Worm (Caenorhabditis elegans): ENCODE measurements around the gene mec-10.

Gene mec-10

DNA sequence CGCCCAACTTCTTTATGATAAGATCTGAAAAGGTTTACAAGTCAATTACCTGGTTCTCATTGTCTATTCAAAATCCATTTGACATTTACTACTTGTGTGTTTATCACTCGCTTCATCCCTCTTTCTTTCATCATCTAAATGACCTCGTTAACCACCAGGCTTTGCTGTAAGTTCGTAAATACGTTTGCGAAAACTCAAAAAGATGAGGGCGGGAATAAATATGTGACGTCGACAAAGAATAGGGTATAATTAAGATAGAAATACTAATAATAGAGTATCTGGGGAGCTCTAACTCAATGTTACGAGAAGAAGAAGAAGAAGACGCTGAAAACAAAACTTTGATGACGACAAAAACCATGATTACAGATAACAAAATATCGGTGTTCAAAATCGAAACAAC lies 19.3 kb upstream of the mec-10 start:
- no peak for TF ChIP-seq elt-3 (tag; optimal IDR thresholded peaks at IDR 0.05)
- no peak for TF ChIP-seq lin-39 (tag; optimal IDR thresholded peaks at IDR 0.05)
- TF ChIP-seq elt-1 (tag; optimal IDR thresholded peaks at IDR 0.05): no peak
- no peak for TF ChIP-seq ZK546.5 (tag; optimal IDR thresholded peaks at IDR 0.05)
- no peak for TF ChIP-seq unc-62 (GFP tag; optimal IDR thresholded peaks at IDR 0.05)
- no peak for TF ChIP-seq fos-1 (tag; optimal IDR thresholded peaks at IDR 0.05)
- TF ChIP-seq alr-1 (tag; optimal IDR thresholded peaks at IDR 0.05): no peak
- no peak for TF ChIP-seq nhr-11 (tag; optimal IDR thresholded peaks at IDR 0.05)

ce11 chrX:8485392-8485791 lies 15.3 kb upstream of the mec-10 start:
- TF ChIP-seq nhr-21 (tag; optimal IDR thresholded peaks at IDR 0.05) (peak; percentile 63), nhr-129 (tag; optimal IDR thresholded peaks at IDR 0.05) (no peak)

ce11 chrX:8483951-8484350 lies 13.8 kb upstream of the mec-10 start:
- no peak for TF ChIP-seq nhr-25 (tag; optimal IDR thresholded peaks at IDR 0.05)
- no peak for TF ChIP-seq unc-62 (GFP tag; optimal IDR thresholded peaks at IDR 0.05)
- TF ChIP-seq aly-2 (tag; optimal IDR thresholded peaks at IDR 0.05): no peak
- no peak for TF ChIP-seq nhr-11 (tag; optimal IDR thresholded peaks at IDR 0.05)
- no peak for TF ChIP-seq crh-2 (tag; optimal IDR thresholded peaks at IDR 0.05)
- no peak for TF ChIP-seq unc-55 (GFP tag; optimal IDR thresholded peaks at IDR 0.05)
- no peak for TF ChIP-seq sma-3 (GFP tag; optimal IDR thresholded peaks at IDR 0.05)
- TF ChIP-seq blmp-1 (tag; optimal IDR thresholded peaks at IDR 0.05; ENCODE audit: insufficient read depth): no peak

- TF ChIP-seq nhr-21 (tag; optimal IDR thresholded peaks at IDR 0.05) (no peak), ceh-82 (tag; optimal IDR thresholded peaks at IDR 0.05) (no peak), elt-1 (tag; optimal IDR thresholded peaks at IDR 0.05) (no peak), lin-11 (tag; optimal IDR thresholded peaks at IDR 0.05) (no peak), sma-9 (GFP tag; optimal IDR thresholded peaks at IDR 0.05) (peak; percentile 22), sma-9 (tag; optimal IDR thresholded peaks at IDR 0.05) (no peak), skn-1 (tag; optimal IDR thresholded peaks at IDR 0.05) (no peak), nhr-23 (tag; optimal IDR thresholded peaks at IDR 0.05) (no peak), peb-1 (tag; optimal IDR thresholded peaks at IDR 0.05) (no peak), unc-55 (GFP tag; optimal IDR thresholded peaks at IDR 0.05) (peak; percentile 30), lin-39 (tag; optimal IDR thresholded peaks at IDR 0.05) (no peak), ztf-1 (GFP tag; conservative IDR thresholded peaks at IDR 0.05) (no peak), nhr-6 (tag; optimal IDR thresholded peaks at IDR 0.05) (no peak), ztf-4 (tag; optimal IDR thresholded peaks at IDR 0.05) (no peak), nhr-129 (tag; optimal IDR thresholded peaks at IDR 0.05) (peak; percentile 49), ZK546.5 (tag; optimal IDR thresholded peaks at IDR 0.05) (no peak), nhr-12 (tag; optimal IDR thresholded peaks at IDR 0.05) (no peak), fos-1 (tag; optimal IDR thresholded peaks at IDR 0.05) (no peak), nhr-77 (tag; optimal IDR thresholded peaks at IDR 0.05) (no peak), C34F6.9 (tag; optimal IDR thresholded peaks at IDR 0.05) (peak; percentile 24), zag-1 (tag; optimal IDR thresholded peaks at IDR 0.05) (peak; percentile 74), crh-2 (tag; optimal IDR thresholded peaks at IDR 0.05) (peak; percentile 35), mdl-1 (tag; optimal IDR thresholded peaks at IDR 0.05) (peak; percentile 67 to 72), F13H6.1 (tag; optimal IDR thresholded peaks at IDR 0.05) (peak; percentile 38), ztf-11 (tag; optimal IDR thresholded peaks at IDR 0.05) (no peak), sem-4 (tag; optimal IDR thresholded peaks at IDR 0.05) (no peak), blmp-1 (tag; optimal IDR thresholded peaks at IDR 0.05; ENCODE audit: insufficient read depth) (no peak), lsy-2 (tag; optimal IDR thresholded peaks at IDR 0.05) (peak in 1 of 2 experiments; percentile 23), nhr-10 (tag; optimal IDR thresholded peaks at IDR 0.05) (no peak), nhr-25 (tag; optimal IDR thresholded peaks at IDR 0.05) (no peak), Y55F3AM.14 (GFP tag; optimal IDR thresholded peaks at IDR 0.05) (no peak), snpc-4 (tag; optimal IDR thresholded peaks at IDR 0.05) (no peak), lin-13 (GFP tag; optimal IDR thresholded peaks at IDR 0.05) (no peak), egl-27 (tag; optimal IDR thresholded peaks at IDR 0.05) (peak; percentile 30)
These were observed 11.6 kb upstream of the mec-10 start for ce11 chrX:8481716-8482115.
